Worm (Caenorhabditis elegans): ENCODE results near the gene acd-4.

ce11 chrV:8635575-8635974 is 2.4 kb upstream of the acd-4 start, which contains the start of gene oac-29:
- no peak for TF ChIP-seq pqm-1 (tag; optimal IDR thresholded peaks at IDR 0.05)
- TF ChIP-seq lin-39 (tag; optimal IDR thresholded peaks at IDR 0.05), result no peak
- no peak for TF ChIP-seq tbx-2 (tag; optimal IDR thresholded peaks at IDR 0.05)
- TF ChIP-seq nhr-67 (tag; optimal IDR thresholded peaks at IDR 0.05), result no peak
- no peak for TF ChIP-seq pha-4 (tag; optimal IDR thresholded peaks at IDR 0.05)
- TF ChIP-seq aly-2 (tag; optimal IDR thresholded peaks at IDR 0.05), result no peak
- no peak for TF ChIP-seq nhr-23 (tag; optimal IDR thresholded peaks at IDR 0.05)
- TF ChIP-seq elt-2 (tag; optimal IDR thresholded peaks at IDR 0.05), result no peak
- no peak for TF ChIP-seq fkh-10 (GFP tag; optimal IDR thresholded peaks at IDR 0.05)
- no peak for TF ChIP-seq nhr-28 (tag; optimal IDR thresholded peaks at IDR 0.05)
- TF ChIP-seq unc-39 (tag; optimal IDR thresholded peaks at IDR 0.05), result no peak
- no peak for TF ChIP-seq skn-1 (tag; optimal IDR thresholded peaks at IDR 0.05)
- no peak for TF ChIP-seq ama-1 (optimal IDR thresholded peaks at IDR 0.05)

Measured in whole organism, L3 larva.